Worm (Caenorhabditis elegans) whole organism, young adult: ENCODE measurements around the gene Y17G9A.4.

ENCODE experiments used
- F57C9.4 ChIP-seq: sonication (generic microtip); optimal IDR thresholded peaks from 2 replicates; lab custom pipeline; 2017; ENCODE audit warnings: mild to moderate bottlenecking, missing genetic modification characterization, missing compliant biosample characterization
- ceh-100 ChIP-seq: fragments of 200-800 bp; sonication (Bioruptor generic); IDR thresholded peaks from 2 replicates; pipeline ENCODE4 v1.3.6; 2022; ENCODE audit warnings: missing genetic modification reagents, missing genetic modification characterization, missing compliant biosample characterization
- hrde-1 ChIP-seq: sonication (generic microtip); optimal IDR thresholded peaks from 2 replicates; lab custom pipeline; 2016; ENCODE audit warnings: missing genetic modification characterization, mild to moderate bottlenecking, missing compliant biosample characterization, moderate library complexity, missing genotype, missing genetic modification reagents, borderline replicate concordance
- lir-1 ChIP-seq: fragments of 200-800 bp; sonication (Bioruptor generic); conservative IDR thresholded peaks from 2 replicates; pipeline ENCODE4 v1.3.6; 2022; ENCODE audit warnings: missing genetic modification reagents, missing genetic modification characterization, missing compliant biosample characterization
- rcor-1 ChIP-seq: fragments of 200-800 bp; sonication (Bioruptor generic); IDR thresholded peaks from 2 replicates; pipeline ENCODE4 v1.3.6; 2022; ENCODE audit warnings: missing genetic modification reagents, missing genetic modification characterization, missing compliant biosample characterization
- ztf-26 ChIP-seq: sonication (generic microtip); optimal IDR thresholded peaks from 2 replicates; lab custom pipeline; 2017; ENCODE audit warnings: missing genetic modification characterization, missing compliant biosample characterization

ce11 chrIV:4811863-4812262 is 49.5 kb downstream of the Y17G9A.4 start, which contains the start of gene srw-95:
- TF ChIP-seq F57C9.4 (tag; lab: Kevin White, UChicago) (no peak), rcor-1 (GFP tag; lab: Robert Waterston, UW) (peak; percentile 50; the same call in 1 of the 2 replicates), ztf-26 (tag; lab: Kevin White, UChicago) (no peak), hrde-1 (tag; lab: Kevin White, UChicago) (peak; percentile 53), ceh-100 (GFP tag; lab: Robert Waterston, UW) (0 out of 2 replicates have a peak, but pooled peaks have one; percentile 40), lir-1 (GFP tag; lab: Robert Waterston, UW) (no peak)
